Fruit fly (Drosophila melanogaster) whole organism, larva: ENCODE results near the gene Obp18a.

ENCODE experiments used
- noc ChIP-seq: fragments of 200-800 bp; sonication (Bioruptor generic); optimal IDR thresholded peaks from 3 replicates; lab custom pipeline; 2019; ENCODE audit warnings: missing biosample characterization, mild to moderate bottlenecking, missing genetic modification characterization, moderate library complexity

Obp18a gene

dm6 chrX:19162249-19162914 is 26.7 kb upstream of the Obp18a start:
- TF ChIP-seq noc = no peak

dm6 chrX:19160635-19161407 is 25.2 kb upstream of the Obp18a start:
- no peak for TF ChIP-seq noc

dm6 chrX:19159942-19160341 is 24.3 kb upstream of the Obp18a start:
- TF ChIP-seq noc = no peak

- no peak for TF ChIP-seq noc
These were observed 23.0 kb upstream of the Obp18a start for dm6 chrX:19158519-19159289.

- no peak for TF ChIP-seq noc
These were observed 21.8 kb upstream of the Obp18a start for dm6 chrX:19157471-19157870.

dm6 chrX:19155922-19156437 is 20.3 kb upstream of the Obp18a start:
- peak; percentile 54 for TF ChIP-seq noc

- peak; percentile 41 for TF ChIP-seq noc
These were observed 19.3 kb upstream of the Obp18a start for dm6 chrX:19154998-19155397.

- TF ChIP-seq noc = no peak
These were observed 18.6 kb upstream of the Obp18a start for dm6 chrX:19154249-19154648.

- TF ChIP-seq noc = peak; percentile 65
These were observed 17.8 kb upstream of the Obp18a start for dm6 chrX:19153288-19154130.

dm6 chrX:19152570-19153287 is 17.1 kb upstream of the Obp18a start:
- TF ChIP-seq noc = peak; percentile 23

- TF ChIP-seq noc = no peak
These were observed 13.8 kb upstream of the Obp18a start for dm6 chrX:19149511-19149876.

dm6 chrX:19148798-19149510 is 13.3 kb upstream of the Obp18a start:
- no peak for TF ChIP-seq noc

- no peak for TF ChIP-seq noc
These were observed 12.4 kb upstream of the Obp18a start for dm6 chrX:19147939-19148641.

dm6 chrX:19146421-19146952 is 10.8 kb upstream of the Obp18a start:
- TF ChIP-seq noc = peak; percentile 46
